Fruit fly (Drosophila melanogaster): ENCODE data around the gene CG9547.

Gene CG9547

DNA sequence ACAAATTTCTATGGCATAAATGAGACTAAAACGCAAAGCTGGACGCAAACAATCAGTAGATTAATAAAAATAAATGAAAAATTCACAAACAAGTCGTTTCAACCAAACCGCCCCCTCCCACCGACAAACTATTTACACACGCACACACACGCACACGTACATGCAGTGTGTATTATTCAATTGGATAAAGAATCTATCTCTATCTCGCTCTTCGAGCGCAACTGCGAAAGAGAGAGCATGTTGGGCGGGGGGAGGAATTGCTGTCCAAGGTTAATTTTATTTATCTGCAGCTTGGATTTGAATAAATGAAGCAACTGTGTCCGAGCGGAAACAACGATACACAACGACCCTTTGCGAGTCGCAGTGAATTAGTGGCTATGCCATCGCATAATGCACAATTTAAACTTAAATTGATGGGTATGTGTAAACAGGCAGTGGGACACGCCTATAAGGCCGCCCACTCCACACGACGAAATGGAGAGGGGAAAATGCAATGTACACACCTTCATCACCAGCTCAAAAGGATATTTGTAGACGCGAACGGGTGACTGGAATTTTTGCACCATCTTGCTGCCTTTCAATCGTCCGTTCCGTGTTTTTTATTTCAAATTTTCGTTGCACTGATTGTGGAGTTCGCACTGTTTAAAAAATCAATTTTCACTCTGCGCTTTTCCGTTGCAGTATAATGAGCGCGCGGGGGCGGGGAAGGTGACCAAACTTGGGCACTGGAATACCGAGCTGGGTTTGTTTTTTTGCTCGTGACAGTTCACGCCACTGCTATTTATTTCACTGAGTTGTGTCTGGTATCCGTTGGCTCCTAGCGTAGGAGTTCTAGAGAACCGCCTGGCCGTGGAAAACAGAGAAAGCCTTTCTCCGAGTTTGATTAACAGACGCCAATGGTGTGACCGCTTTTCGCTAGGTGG, 39.0 kb downstream of the CG9547 start, which contains the start of gene retm (continued):
- peak; percentile 1 for TF ChIP-seq CG7839 (tag; optimal IDR thresholded peaks at IDR 0.05)
- no peak for TF ChIP-seq CG13123 (GFP tag; optimal IDR thresholded peaks at IDR 0.05)
- no peak for TF ChIP-seq chm (GFP tag; IDR thresholded peaks at IDR 0.05)
- no peak for TF ChIP-seq CG4730 (GFP tag; IDR thresholded peaks at IDR 0.05)
- peak; percentile 83 for TF ChIP-seq CG17802 (tag; optimal IDR thresholded peaks at IDR 0.05)
- TF ChIP-seq CG5245 (GFP tag; optimal IDR thresholded peaks at IDR 0.05): no peak
- peak; percentile 18; the same call in 1 of the 2 replicates for TF ChIP-seq Xrp1 (GFP tag; IDR thresholded peaks at IDR 0.05)
- TF ChIP-seq CG15696 (tag; optimal IDR thresholded peaks at IDR 0.05): no peak
- no peak for TF ChIP-seq Fer2 (tag; optimal IDR thresholded peaks at IDR 0.05)
- TF ChIP-seq Dfd (GFP tag; optimal IDR thresholded peaks at IDR 0.05): no peak
- no peak for TF ChIP-seq phol (tag; optimal IDR thresholded peaks at IDR 0.05)
- TF ChIP-seq CG10366 (GFP tag; IDR thresholded peaks at IDR 0.05): no peak
- no peak for TF ChIP-seq CG10565 (GFP tag; optimal IDR thresholded peaks at IDR 0.05)
- TF ChIP-seq luna (GFP tag; optimal IDR thresholded peaks at IDR 0.05): no peak
- no peak for TF ChIP-seq CG9797 (GFP tag; optimal IDR thresholded peaks at IDR 0.05)
- TF ChIP-seq lab (GFP tag; optimal IDR thresholded peaks at IDR 0.05): peak; percentile 54
- TF ChIP-seq CG6175 (GFP tag; IDR thresholded peaks at IDR 0.05): no peak
- peak; percentile 7 for TF ChIP-seq CG2875 (GFP tag; optimal IDR thresholded peaks at IDR 0.05)
- TF ChIP-seq CG16813 (GFP tag; IDR thresholded peaks at IDR 0.05; ENCODE audit: partially characterized antibody): no peak
- TF ChIP-seq Optix (GFP tag; IDR thresholded peaks at IDR 0.05): no peak
- no peak for TF ChIP-seq Gsc (GFP tag; IDR thresholded peaks at IDR 0.05)
- no peak for TF ChIP-seq ac (GFP tag; optimal IDR thresholded peaks at IDR 0.05)
- no peak for TF ChIP-seq pum (GFP tag; optimal IDR thresholded peaks at IDR 0.05)
- TF ChIP-seq HLH4C (GFP tag; IDR thresholded peaks at IDR 0.05; ENCODE audit: partially characterized antibody): no peak
- TF ChIP-seq fd96Cb (tag; optimal IDR thresholded peaks at IDR 0.05): no peak
- peak; percentile 90 for TF ChIP-seq cg (GFP tag; optimal IDR thresholded peaks at IDR 0.05)
- TF ChIP-seq ap (GFP tag; IDR thresholded peaks at IDR 0.05): no peak
- TF ChIP-seq HLHmδ (GFP tag; optimal IDR thresholded peaks at IDR 0.05): peak; percentile 50
- TF ChIP-seq pb (GFP tag; optimal IDR thresholded peaks at IDR 0.05): no peak
- no peak for TF ChIP-seq CG32772 (GFP tag; IDR thresholded peaks at IDR 0.05)
- TF ChIP-seq mirr (GFP tag; optimal IDR thresholded peaks at IDR 0.05): peak; percentile 53
- no peak for TF ChIP-seq sens-2 (GFP tag; IDR thresholded peaks at IDR 0.05)
- TF ChIP-seq Ets97D (GFP tag; optimal IDR thresholded peaks at IDR 0.05): no peak
- TF ChIP-seq CG13775 (GFP tag; optimal IDR thresholded peaks at IDR 0.05): no peak
- no peak for TF ChIP-seq CG12155 (GFP tag; optimal IDR thresholded peaks at IDR 0.05)
- no peak for TF ChIP-seq E2f1 (GFP tag; IDR thresholded peaks at IDR 0.05)
- no peak for TF ChIP-seq CG17612 (GFP tag; IDR thresholded peaks at IDR 0.05)
- peak; percentile 45; the same call in 1 of the 3 replicates for TF ChIP-seq ci (GFP tag; IDR thresholded peaks at IDR 0.05)
- TF ChIP-seq CG10543 (GFP tag; optimal IDR thresholded peaks at IDR 0.05): peak; percentile 53
- no peak for TF ChIP-seq usp (GFP tag; optimal IDR thresholded peaks at IDR 0.05)
- TF ChIP-seq CG6272 (GFP tag; IDR thresholded peaks at IDR 0.05): no peak
- peak; percentile 79 for TF ChIP-seq CG1832 (GFP tag; optimal IDR thresholded peaks at IDR 0.05)
- no peak for TF ChIP-seq Antp (GFP tag; optimal IDR thresholded peaks at IDR 0.05)
- no peak for TF ChIP-seq schlank (tag; optimal IDR thresholded peaks at IDR 0.05)
- no peak for TF ChIP-seq CG3407 (GFP tag; optimal IDR thresholded peaks at IDR 0.05)
- no peak for TF ChIP-seq stwl (tag; optimal IDR thresholded peaks at IDR 0.05)
- TF ChIP-seq CG17568 (GFP tag; optimal IDR thresholded peaks at IDR 0.05): peak; percentile 39
- TF ChIP-seq disco-r (GFP tag; optimal IDR thresholded peaks at IDR 0.05): no peak
- no peak for TF ChIP-seq CG33213 (GFP tag; optimal IDR thresholded peaks at IDR 0.05)
- no peak for TF ChIP-seq GATAe (GFP tag; conservative IDR thresholded peaks at IDR 0.05)

Measured in whole organism, embryonic.